Fruit fly (Drosophila melanogaster): ENCODE data around the gene hook.

The hook gene

DNA sequence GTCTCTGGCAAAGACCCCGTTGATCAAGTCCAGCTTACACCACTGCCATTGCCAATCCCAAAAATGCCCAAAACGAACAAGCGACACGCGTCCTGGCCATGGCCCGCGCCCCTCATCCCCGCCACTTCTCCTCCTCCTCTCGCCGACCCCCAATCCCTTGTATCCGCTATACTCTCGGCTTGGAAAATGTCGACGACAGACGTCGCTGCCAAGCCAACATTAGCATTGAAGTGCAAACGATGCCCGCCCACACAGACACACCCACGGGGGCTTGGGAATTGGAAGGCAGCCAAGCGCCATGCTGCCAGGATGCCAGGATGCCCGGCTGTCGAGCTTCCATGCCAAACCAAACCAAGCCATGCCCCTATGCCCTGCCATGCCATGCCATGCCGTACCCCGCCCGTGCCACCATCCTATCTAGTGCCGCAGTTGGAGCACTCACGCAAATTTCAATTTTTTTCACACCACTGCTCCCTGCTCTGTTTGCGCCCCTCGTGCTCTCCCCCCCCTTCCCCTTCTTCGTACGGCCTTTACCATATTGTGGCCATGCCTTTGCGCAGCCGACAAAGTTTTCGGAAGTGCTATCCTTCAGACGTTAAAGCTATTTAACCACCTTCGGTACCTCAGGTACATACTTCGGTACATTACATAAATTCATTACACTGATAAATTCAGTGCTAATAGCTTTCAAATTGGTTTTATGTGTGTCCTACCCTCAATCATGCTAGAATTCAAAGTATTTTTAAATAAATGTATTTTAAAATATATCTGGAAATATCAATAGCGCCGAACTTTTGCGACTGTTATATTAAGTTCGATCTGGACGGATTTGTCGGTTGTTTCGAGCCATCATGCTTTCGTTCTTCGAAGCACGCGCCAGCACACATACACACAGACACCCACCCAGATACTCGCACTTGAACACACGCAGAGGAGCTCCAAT lies 11.7 kb downstream of the hook start (continued):
- TF ChIP-seq Sp1 (GFP tag; optimal IDR thresholded peaks at IDR 0.05), result peak; percentile 91
- TF ChIP-seq foxo (GFP tag; optimal IDR thresholded peaks at IDR 0.05), result peak in 1 of 2 experiments; percentile 87

DNA sequence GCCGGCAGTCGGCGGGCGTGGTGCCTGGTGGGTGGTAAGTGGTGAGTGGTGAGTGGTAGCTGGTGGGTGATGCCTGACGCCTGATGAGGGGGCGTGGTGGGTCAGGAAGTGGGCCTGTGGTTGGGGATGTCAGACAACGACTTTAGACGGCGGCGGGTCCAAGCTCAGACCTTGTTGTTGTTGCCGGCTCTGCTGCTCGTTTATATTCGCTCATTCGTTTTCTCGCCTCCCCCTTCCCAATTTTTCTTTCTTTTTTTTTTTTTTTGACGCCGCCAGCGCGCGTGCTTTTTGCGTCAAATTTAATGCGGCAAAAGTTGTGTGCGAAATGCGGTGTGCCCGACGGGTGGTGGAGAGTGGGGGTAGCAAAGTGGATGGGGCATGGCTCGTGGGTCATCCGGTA lies 13.7 kb downstream of the hook start:
- TF ChIP-seq Vsx2 (GFP tag; optimal IDR thresholded peaks at IDR 0.05; ENCODE audit: partially characterized antibody) (no peak), brk (GFP tag; optimal IDR thresholded peaks at IDR 0.05) (no peak), fru (GFP tag; optimal IDR thresholded peaks at IDR 0.05) (no peak), Hr78 (GFP tag; optimal IDR thresholded peaks at IDR 0.05) (no peak), Abd-B (GFP tag; optimal IDR thresholded peaks at IDR 0.05) (no peak), CrebA (GFP tag; optimal IDR thresholded peaks at IDR 0.05; ENCODE audit: borderline replicate concordance) (no peak)

DNA sequence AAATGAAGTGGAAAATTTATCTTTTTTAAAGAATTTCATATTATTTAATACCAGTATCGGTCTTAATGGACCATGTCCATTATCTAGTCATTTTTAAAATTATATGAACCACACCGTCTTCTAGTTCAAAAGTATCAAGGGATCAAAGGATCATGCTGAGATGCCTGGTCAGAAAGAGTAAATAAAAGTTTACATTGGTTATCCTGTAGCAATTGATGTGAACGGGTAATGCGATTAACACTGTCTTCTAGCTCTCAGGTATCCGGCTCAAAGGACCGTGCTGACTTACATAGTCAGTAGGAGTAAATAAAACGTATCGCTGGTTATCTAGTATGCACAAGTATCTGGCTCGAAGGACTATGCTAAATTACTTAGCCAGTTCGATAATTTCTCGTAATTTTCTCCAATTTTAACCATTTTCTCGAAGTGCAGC lies 14.1 kb downstream of the hook start:
- TF ChIP-seq Sp1 (GFP tag; optimal IDR thresholded peaks at IDR 0.05), result no peak
- TF ChIP-seq h (GFP tag; optimal IDR thresholded peaks at IDR 0.05), result no peak
- TF ChIP-seq foxo (GFP tag; optimal IDR thresholded peaks at IDR 0.05), result peak in 1 of 2 experiments; percentile 6
- no peak for TF ChIP-seq woc (GFP tag; optimal IDR thresholded peaks at IDR 0.05)

DNA sequence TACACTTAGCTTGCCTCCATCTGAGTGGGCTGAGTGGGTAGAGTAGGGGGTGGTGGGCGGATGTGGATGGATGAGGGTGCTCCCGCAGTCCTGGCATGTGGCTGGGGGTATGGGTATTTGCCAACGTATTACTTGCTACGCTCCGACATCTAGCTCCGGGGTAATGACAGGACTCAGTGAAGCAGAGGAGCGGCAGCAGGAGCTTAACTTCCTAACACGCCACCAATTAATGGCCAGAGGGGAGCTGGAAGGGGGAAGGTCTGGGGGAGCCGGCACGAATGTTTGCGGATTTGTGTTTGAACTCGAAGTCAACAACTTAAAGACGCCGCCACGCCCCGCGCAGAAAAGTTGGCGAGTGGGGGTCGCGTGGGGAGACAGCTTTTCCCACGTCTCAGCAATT lies 15.0 kb downstream of the hook start:
- TF ChIP-seq Abd-B (GFP tag; optimal IDR thresholded peaks at IDR 0.05), result no peak
- TF ChIP-seq dsf (GFP tag; optimal IDR thresholded peaks at IDR 0.05; ENCODE audit: borderline replicate concordance), result no peak
- no peak for TF ChIP-seq lola (GFP tag; optimal IDR thresholded peaks at IDR 0.05)
- TF ChIP-seq psq (GFP tag; optimal IDR thresholded peaks at IDR 0.05), result no peak
- no peak for TF ChIP-seq br (GFP tag; optimal IDR thresholded peaks at IDR 0.05)
- TF ChIP-seq N (GFP tag; optimal IDR thresholded peaks at IDR 0.05), result no peak
- TF ChIP-seq h (GFP tag; optimal IDR thresholded peaks at IDR 0.05), result no peak

DNA sequence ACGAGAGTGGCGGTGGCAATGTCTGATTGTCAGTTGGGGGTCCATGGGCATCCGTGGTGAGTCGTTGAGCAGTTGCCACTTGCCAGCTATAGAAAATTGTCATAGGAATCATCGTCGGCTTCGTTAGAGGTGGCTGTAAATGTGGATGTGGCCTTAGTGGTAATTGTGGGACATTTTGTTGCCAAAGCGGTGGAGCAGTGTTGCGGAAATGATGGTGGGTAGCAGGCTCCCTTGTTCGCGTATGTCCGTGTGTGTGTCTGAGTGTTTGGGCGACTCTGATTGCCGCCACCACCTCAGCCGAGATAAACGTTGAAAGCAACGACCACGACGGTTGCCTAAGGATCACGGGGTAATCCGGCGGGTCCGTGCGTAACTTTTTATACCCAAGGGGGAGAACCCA lies 16.2 kb downstream of the hook start:
- TF ChIP-seq Rel (GFP tag; optimal IDR thresholded peaks at IDR 0.05), result no peak
- TF ChIP-seq Rel (tag; optimal IDR thresholded peaks at IDR 0.05), result no peak
- TF ChIP-seq Abd-B (GFP tag; optimal IDR thresholded peaks at IDR 0.05), result no peak
- TF ChIP-seq pan (optimal IDR thresholded peaks at IDR 0.05), result no peak
- TF ChIP-seq OdsH (GFP tag; optimal IDR thresholded peaks at IDR 0.05), result no peak
- TF ChIP-seq Hnf4 (GFP tag; optimal IDR thresholded peaks at IDR 0.05), result no peak
- no peak for TF ChIP-seq Jra (GFP tag; optimal IDR thresholded peaks at IDR 0.05)
- no peak for TF ChIP-seq Myc (optimal IDR thresholded peaks at IDR 0.05)
- no peak for TF ChIP-seq HLH106 (tag; optimal IDR thresholded peaks at IDR 0.05)
- TF ChIP-seq psq (GFP tag; optimal IDR thresholded peaks at IDR 0.05), result no peak
- no peak for TF ChIP-seq Vsx2 (GFP tag; optimal IDR thresholded peaks at IDR 0.05; ENCODE audit: partially characterized antibody)
- TF ChIP-seq Dif (GFP tag; optimal IDR thresholded peaks at IDR 0.05; ENCODE audit: partially characterized antibody), result no peak
- TF ChIP-seq brk (GFP tag; optimal IDR thresholded peaks at IDR 0.05), result no peak
- TF ChIP-seq GATAd (GFP tag; optimal IDR thresholded peaks at IDR 0.05), result no peak
- TF ChIP-seq foxo (GFP tag; optimal IDR thresholded peaks at IDR 0.05), result no peak
- no peak for TF ChIP-seq Dfd (GFP tag; optimal IDR thresholded peaks at IDR 0.05)
- TF ChIP-seq CrebA (GFP tag; optimal IDR thresholded peaks at IDR 0.05; ENCODE audit: borderline replicate concordance), result no peak

DNA sequence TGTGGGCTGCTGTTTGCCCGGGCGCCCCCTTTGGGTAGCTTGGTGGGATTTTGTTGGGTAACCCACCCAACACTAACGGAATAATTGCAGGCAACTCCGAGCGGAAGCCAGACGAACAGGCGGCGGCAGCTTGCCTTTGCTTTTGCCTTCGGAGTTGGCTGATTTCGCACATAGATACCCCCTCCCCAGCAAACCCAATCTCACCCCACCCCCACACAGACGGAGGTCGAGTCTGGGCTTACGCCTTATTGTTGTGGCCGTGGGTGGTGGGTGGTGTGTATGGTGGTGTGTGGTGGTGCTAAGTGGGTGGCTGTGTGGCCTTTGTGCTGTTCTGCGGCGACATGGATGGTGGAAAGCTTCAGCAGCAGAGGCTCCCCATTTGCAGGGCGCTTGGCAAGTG lies 17.7 kb downstream of the hook start:
- TF ChIP-seq dmrt93B (GFP tag; optimal IDR thresholded peaks at IDR 0.05) (no peak), foxo (GFP tag; optimal IDR thresholded peaks at IDR 0.05) (no peak), h (GFP tag; optimal IDR thresholded peaks at IDR 0.05) (no peak), tai (GFP tag; optimal IDR thresholded peaks at IDR 0.05) (no peak), Hr78 (GFP tag; optimal IDR thresholded peaks at IDR 0.05) (no peak), Myc (optimal IDR thresholded peaks at IDR 0.05) (no peak), Hr83 (GFP tag; optimal IDR thresholded peaks at IDR 0.05; ENCODE audit: poor library complexity, severe bottlenecking) (no peak), Sp1 (GFP tag; optimal IDR thresholded peaks at IDR 0.05) (no peak), rgr (GFP tag; optimal IDR thresholded peaks at IDR 0.05) (no peak), sage (GFP tag; optimal IDR thresholded peaks at IDR 0.05) (no peak), CrebA (GFP tag; optimal IDR thresholded peaks at IDR 0.05; ENCODE audit: borderline replicate concordance) (no peak), jim (GFP tag; optimal IDR thresholded peaks at IDR 0.05) (no peak), N (GFP tag; optimal IDR thresholded peaks at IDR 0.05) (no peak), Jra (GFP tag; optimal IDR thresholded peaks at IDR 0.05) (no peak), GATAd (GFP tag; optimal IDR thresholded peaks at IDR 0.05) (no peak), Abd-B (GFP tag; optimal IDR thresholded peaks at IDR 0.05) (no peak), sv (GFP tag; optimal IDR thresholded peaks at IDR 0.05) (no peak), CG32264 (GFP tag; optimal IDR thresholded peaks at IDR 0.05) (no peak), pan (optimal IDR thresholded peaks at IDR 0.05) (no peak), dl (GFP tag; optimal IDR thresholded peaks at IDR 0.05; ENCODE audit: insufficient read depth in 1 of 2, partially characterized antibody in 2 of 2) (no peak)

Data from whole organism, wandering third instar larva.